Fruit fly (Drosophila melanogaster): ENCODE measurements around the gene CG11664.

CG11664 gene

dm6 chrX:838012-838411, 37.5 kb upstream of the CG11664 start (continued):
- no peak for TF ChIP-seq fkh (GFP tag; optimal IDR thresholded peaks at IDR 0.05)
- TF ChIP-seq net (GFP tag; optimal IDR thresholded peaks at IDR 0.05), result no peak
- no peak for TF ChIP-seq cyc (GFP tag; optimal IDR thresholded peaks at IDR 0.05)
- TF ChIP-seq CG10669 (GFP tag; optimal IDR thresholded peaks at IDR 0.05), result no peak
- TF ChIP-seq pdm3 (GFP tag; optimal IDR thresholded peaks at IDR 0.05), result peak; percentile 1
- TF ChIP-seq CG16779 (tag; optimal IDR thresholded peaks at IDR 0.05), result no peak
- no peak for TF ChIP-seq acj6 (GFP tag; optimal IDR thresholded peaks at IDR 0.05)
- TF ChIP-seq CG10631 (GFP tag; optimal IDR thresholded peaks at IDR 0.05), result peak; percentile 5
- peak; percentile 42; the same call in 1 of the 2 replicates for TF ChIP-seq Gug (GFP tag; IDR thresholded peaks at IDR 0.05)
- no peak for TF ChIP-seq fd59A (GFP tag; optimal IDR thresholded peaks at IDR 0.05)
- no peak for TF ChIP-seq CG8632 (GFP tag; optimal IDR thresholded peaks at IDR 0.05)
- TF ChIP-seq Eip78C (GFP tag), result peak; percentile 73
- TF ChIP-seq Eip93F (GFP tag; optimal IDR thresholded peaks at IDR 0.05), result no peak
- peak; percentile 16 for TF ChIP-seq CG6276 (GFP tag; optimal IDR thresholded peaks at IDR 0.05)
- peak in 1 of 2 experiments; percentile 22 for TF ChIP-seq salr (GFP tag; optimal IDR thresholded peaks at IDR 0.05)
- TF ChIP-seq CG9139 (GFP tag; optimal IDR thresholded peaks at IDR 0.05), result no peak
- no peak for TF ChIP-seq svp (GFP tag)
- no peak for TF ChIP-seq dsx (GFP tag; optimal IDR thresholded peaks at IDR 0.05; ENCODE audit: poor library complexity, severe bottlenecking)
- TF ChIP-seq CG32006 (GFP tag; optimal IDR thresholded peaks at IDR 0.05), result peak; percentile 70

- TF ChIP-seq svp (GFP tag) (no peak), dsx (GFP tag; optimal IDR thresholded peaks at IDR 0.05; ENCODE audit: poor library complexity, severe bottlenecking) (no peak), CG8632 (GFP tag; optimal IDR thresholded peaks at IDR 0.05) (no peak), Eip93F (GFP tag; optimal IDR thresholded peaks at IDR 0.05) (no peak), CG16779 (tag; optimal IDR thresholded peaks at IDR 0.05) (no peak), fd85E (GFP tag; optimal IDR thresholded peaks at IDR 0.05) (no peak), vri (GFP tag; optimal IDR thresholded peaks at IDR 0.05) (no peak), CG4318 (GFP tag; optimal IDR thresholded peaks at IDR 0.05) (no peak), CG34406 (GFP tag; optimal IDR thresholded peaks at IDR 0.05) (no peak), salr (GFP tag; optimal IDR thresholded peaks at IDR 0.05) (no peak)
These were observed 34.5 kb upstream of the CG11664 start for dm6 chrX:841038-841437.

- TF ChIP-seq Met (GFP tag; optimal IDR thresholded peaks at IDR 0.05) (peak; percentile 19), fd85E (GFP tag; optimal IDR thresholded peaks at IDR 0.05) (no peak), CG8119 (GFP tag; IDR thresholded peaks at IDR 0.05) (no peak), Eip78C (GFP tag) (peak; percentile 49), CG11902 (GFP tag; optimal IDR thresholded peaks at IDR 0.05) (no peak), svp (GFP tag) (peak; percentile 56)
These were observed 33.6 kb upstream of the CG11664 start for dm6 chrX:841941-842340.

- TF ChIP-seq CG34406 (GFP tag; optimal IDR thresholded peaks at IDR 0.05) (no peak), Eip78C (GFP tag) (peak; percentile 10), fd59A (GFP tag; optimal IDR thresholded peaks at IDR 0.05) (no peak), lz (GFP tag; optimal IDR thresholded peaks at IDR 0.05) (peak; percentile 12), dac (GFP tag; optimal IDR thresholded peaks at IDR 0.05) (no peak), Hr4 (GFP tag; optimal IDR thresholded peaks at IDR 0.05) (no peak), CG3032 (tag; optimal IDR thresholded peaks at IDR 0.05) (no peak), CG8119 (GFP tag; IDR thresholded peaks at IDR 0.05) (no peak), Hr39 (GFP tag; optimal IDR thresholded peaks at IDR 0.05) (peak; percentile 9), Met (GFP tag; optimal IDR thresholded peaks at IDR 0.05) (peak; percentile 8), eg (GFP tag; IDR thresholded peaks at IDR 0.05) (0 out of 3 replicates have a peak, but pooled peaks have one; percentile 33), Smox (GFP tag; optimal IDR thresholded peaks at IDR 0.05) (peak; percentile 11), pdm3 (GFP tag; optimal IDR thresholded peaks at IDR 0.05) (peak; percentile 28), Blimp-1 (GFP tag; optimal IDR thresholded peaks at IDR 0.05) (no peak), CG10669 (GFP tag; optimal IDR thresholded peaks at IDR 0.05) (peak; percentile 9), CG31627 (GFP tag; optimal IDR thresholded peaks at IDR 0.05) (peak; percentile 7), CG11902 (GFP tag; optimal IDR thresholded peaks at IDR 0.05) (no peak), CG8632 (GFP tag; optimal IDR thresholded peaks at IDR 0.05) (no peak), CG3919 (GFP tag; optimal IDR thresholded peaks at IDR 0.05) (no peak), cyc (GFP tag; optimal IDR thresholded peaks at IDR 0.05) (peak; percentile 9), Sox14 (GFP tag; optimal IDR thresholded peaks at IDR 0.05) (no peak)
These were observed 32.0 kb upstream of the CG11664 start for dm6 chrX:843489-843888.
